Worm (Caenorhabditis elegans): Measurements from ENCODE around the gene K08E5.6.

DNA sequence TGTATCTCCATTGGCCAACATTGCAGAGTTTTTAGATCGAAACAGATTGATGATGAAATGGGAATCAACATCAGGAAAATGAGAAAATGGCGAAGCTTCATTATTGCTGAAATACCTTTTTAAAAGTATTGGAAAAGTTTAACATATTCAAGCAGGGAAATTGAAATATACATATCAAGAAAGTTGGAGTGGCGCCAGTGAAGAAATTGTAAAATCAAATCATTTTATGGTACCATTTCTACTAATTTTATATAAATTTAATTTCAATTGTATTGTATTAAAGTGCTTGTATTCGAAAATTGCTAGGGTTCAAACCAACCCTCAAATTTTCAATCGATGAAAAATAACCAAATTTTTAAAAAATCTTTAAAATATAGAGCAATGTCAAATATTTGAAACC lies 34.4 kb upstream of the K08E5.6 start, which contains the start of gene srt-55:
- TF ChIP-seq unc-62 (GFP tag; optimal IDR thresholded peaks at IDR 0.05) (no peak), nhr-90 (tag; optimal IDR thresholded peaks at IDR 0.05; ENCODE audit: poor library complexity) (no peak), pqm-1 (tag; optimal IDR thresholded peaks at IDR 0.05) (no peak), nhr-71 (tag; optimal IDR thresholded peaks at IDR 0.05) (no peak), nhr-237 (tag; optimal IDR thresholded peaks at IDR 0.05) (no peak), lin-35 (GFP tag; optimal IDR thresholded peaks at IDR 0.05) (no peak), elt-2 (tag; optimal IDR thresholded peaks at IDR 0.05) (no peak)

Data from whole organism, L1 larva.